Fruit fly (Drosophila melanogaster) whole organism, embryonic: ENCODE measurements around the gene CG43290.

Experiments
- B-H1 ChIP-seq: fragments of 200-800 bp; sonication (Bioruptor generic); IDR thresholded peaks from 3 replicates; pipeline ENCODE4 v1.3.6; 2022; ENCODE audit warnings: missing biosample characterization, missing genetic modification characterization
- Blimp-1 ChIP-seq: fragments of 200-800 bp; sonication (Bioruptor generic); optimal IDR thresholded peaks from 3 replicates; lab custom pipeline; 2018; ENCODE audit warnings: missing biosample characterization, missing genetic modification characterization, mild to moderate bottlenecking, moderate library complexity, missing genetic modification reagents
- CG10147 ChIP-seq: fragments of 200-800 bp; sonication (Bioruptor generic); optimal IDR thresholded peaks from 2 replicates; lab custom pipeline; 2019; ENCODE audit warnings: missing biosample characterization, mild to moderate bottlenecking, missing genetic modification characterization, moderate library complexity
- CG1024 ChIP-seq: fragments of 200-800 bp; sonication (Bioruptor generic); IDR thresholded peaks from 2 replicates; pipeline ENCODE4 v1.3.6; 2022; ENCODE audit warnings: missing biosample characterization, missing genetic modification characterization
- CG10274 ChIP-seq: fragments of 200-800 bp; sonication (Bioruptor generic); optimal IDR thresholded peaks from 3 replicates; lab custom pipeline; 2017; ENCODE audit warnings: missing biosample characterization, mild to moderate bottlenecking, missing genetic modification characterization
- CG11093 ChIP-seq: fragments of 200-800 bp; sonication (Bioruptor generic); IDR thresholded peaks from 3 replicates; pipeline ENCODE4 v1.3.6; 2022; ENCODE audit warnings: missing biosample characterization, missing genetic modification characterization
- CG11723 ChIP-seq: fragments of 200-800 bp; sonication (Bioruptor generic); optimal IDR thresholded peaks from 2 replicates; lab custom pipeline; 2017; ENCODE audit warnings: missing biosample characterization, mild to moderate bottlenecking, missing genetic modification characterization
- CG12236 ChIP-seq: fragments of 200-800 bp; sonication (Bioruptor generic); optimal IDR thresholded peaks from 2 replicates; lab custom pipeline; 2016; ENCODE audit warnings: missing biosample characterization, missing genetic modification characterization
- CG13296 ChIP-seq: fragments of 200-800 bp; sonication (Bioruptor generic); optimal IDR thresholded peaks from 3 replicates; lab custom pipeline; 2018; ENCODE audit warnings: missing biosample characterization, mild to moderate bottlenecking, missing genetic modification characterization
- CG13775 ChIP-seq: fragments of 200-800 bp; sonication (Bioruptor generic); optimal IDR thresholded peaks from 3 replicates; lab custom pipeline; 2017; ENCODE audit warnings: missing biosample characterization, mild to moderate bottlenecking, missing genetic modification characterization
- CG14710 ChIP-seq: fragments of 200-800 bp; sonication (Bioruptor generic); optimal IDR thresholded peaks from 3 replicates; lab custom pipeline; 2019; ENCODE audit warnings: missing biosample characterization, mild to moderate bottlenecking, missing genetic modification characterization, moderate library complexity
- CG14965 ChIP-seq: fragments of 200-800 bp; sonication (Bioruptor generic); optimal IDR thresholded peaks from 2 replicates; lab custom pipeline; 2016; ENCODE audit warnings: missing biosample characterization, missing genetic modification characterization, borderline replicate concordance
- CG17385 ChIP-seq: fragments of 200-800 bp; sonication (Bioruptor generic); optimal IDR thresholded peaks from 3 replicates; lab custom pipeline; 2018; ENCODE audit warnings: missing biosample characterization, mild to moderate bottlenecking, missing genetic modification characterization
- CG18619 ChIP-seq: fragments of 200-800 bp; sonication (Bioruptor generic); optimal IDR thresholded peaks from 3 replicates; lab custom pipeline; 2017; ENCODE audit warnings: missing biosample characterization, mild to moderate bottlenecking, missing genetic modification characterization
- CG3407 ChIP-seq: fragments of 200-800 bp; sonication (Bioruptor generic); optimal IDR thresholded peaks from 2 replicates; lab custom pipeline; 2018; ENCODE audit warnings: missing biosample characterization, mild to moderate bottlenecking, missing genetic modification characterization
- CG34376 ChIP-seq: fragments of 200-800 bp; sonication (Bioruptor generic); optimal IDR thresholded peaks from 2 replicates; lab custom pipeline; 2018; ENCODE audit warnings: missing biosample characterization, mild to moderate bottlenecking, missing genetic modification characterization
- CG4617 ChIP-seq: fragments of 200-800 bp; sonication (Bioruptor generic); optimal IDR thresholded peaks from 3 replicates; lab custom pipeline; 2016; ENCODE audit warnings: missing biosample characterization, missing genetic modification characterization, borderline replicate concordance
- CG6689 ChIP-seq: fragments of 200-800 bp; sonication (Bioruptor generic); IDR thresholded peaks from 2 replicates; pipeline ENCODE4 v1.3.6; 2022; ENCODE audit warnings: missing biosample characterization, missing genetic modification characterization
- CG8388 ChIP-seq: fragments of 200-800 bp; sonication (Bioruptor generic); optimal IDR thresholded peaks from 2 replicates; lab custom pipeline; 2019; ENCODE audit warnings: missing biosample characterization, mild to moderate bottlenecking, missing genetic modification characterization, moderate library complexity
- CG9215 ChIP-seq: fragments of 200-800 bp; sonication (Bioruptor generic); IDR thresholded peaks from 2 replicates; pipeline ENCODE4 v1.3.6; 2022; ENCODE audit warnings: missing biosample characterization, missing genetic modification characterization
- CHES-1-like ChIP-seq: fragments of 200-800 bp; sonication (Bioruptor generic); optimal IDR thresholded peaks from 2 replicates; lab custom pipeline; 2016; ENCODE audit warnings: missing biosample characterization, missing genetic modification characterization
- CoRest ChIP-seq: fragments of 200-800 bp; sonication (Bioruptor generic); optimal IDR thresholded peaks from 3 replicates; lab custom pipeline; 2018; ENCODE audit warnings: missing biosample characterization, mild to moderate bottlenecking, missing genetic modification characterization, moderate library complexity
- Dad ChIP-seq: fragments of 200-800 bp; sonication (Bioruptor generic); optimal IDR thresholded peaks from 3 replicates; lab custom pipeline; 2016; ENCODE audit warnings: missing biosample characterization, missing genetic modification characterization
- E2f1 ChIP-seq: fragments of 200-800 bp; sonication (Bioruptor generic); IDR thresholded peaks from 2 replicates; pipeline ENCODE4 v1.3.6; 2022; ENCODE audit warnings: missing biosample characterization, missing genetic modification characterization
- E2f2 ChIP-seq: fragments of 200-800 bp; sonication (Bioruptor generic); IDR thresholded peaks from 2 replicates; pipeline ENCODE4 v1.3.6; 2022; ENCODE audit warnings: missing biosample characterization, missing genetic modification characterization
- GATAe ChIP-seq: fragments of 200-800 bp; sonication (Bioruptor generic); conservative IDR thresholded peaks from 2 replicates; pipeline ENCODE4 v1.3.6; 2022; ENCODE audit warnings: missing biosample characterization, missing genetic modification characterization
- Hmr ChIP-seq: fragments of 200-800 bp; sonication (Bioruptor generic); optimal IDR thresholded peaks from 3 replicates; lab custom pipeline; 2017; ENCODE audit warnings: mild to moderate bottlenecking, missing biosample characterization, missing genetic modification reagents, missing genetic modification characterization
- Hr3 ChIP-seq: fragments of 200-800 bp; sonication (Bioruptor generic); optimal IDR thresholded peaks from 3 replicates; lab custom pipeline; 2016; ENCODE audit warnings: missing biosample characterization, missing genetic modification characterization
- MBD-R2 ChIP-seq: fragments of 200-800 bp; sonication (Bioruptor generic); IDR thresholded peaks from 2 replicates; pipeline ENCODE4 v1.3.6; 2022; ENCODE audit warnings: missing biosample characterization, missing genetic modification characterization
- NFAT ChIP-seq: fragments of 200-800 bp; sonication (Bioruptor generic); IDR thresholded peaks from 2 replicates; pipeline ENCODE4 v1.3.6; 2022; ENCODE audit warnings: missing biosample characterization, missing genetic modification characterization
- Xbp1 ChIP-seq: fragments of 200-800 bp; sonication (Bioruptor generic); optimal IDR thresholded peaks from 3 replicates; lab custom pipeline; 2016; ENCODE audit warnings: missing biosample characterization, mild to moderate bottlenecking, missing genetic modification characterization
- aop ChIP-seq: fragments of 200-800 bp; sonication (Bioruptor generic); IDR thresholded peaks from 2 replicates; pipeline ENCODE4 v1.3.6; 2022; ENCODE audit warnings: missing biosample characterization, missing genetic modification characterization
- bab2 ChIP-seq: fragments of 200-800 bp; sonication (Bioruptor generic); optimal IDR thresholded peaks from 2 replicates; lab custom pipeline; 2016; ENCODE audit warnings: missing biosample characterization, missing genetic modification characterization
- caup ChIP-seq: fragments of 200-800 bp; sonication (Bioruptor generic); optimal IDR thresholded peaks from 3 replicates; lab custom pipeline; 2017; ENCODE audit warnings: missing biosample characterization, mild to moderate bottlenecking, missing genetic modification characterization, moderate library complexity; ENCODE audit not compliant: severe bottlenecking
- chn ChIP-seq: fragments of 200-800 bp; sonication (Bioruptor generic); optimal IDR thresholded peaks from 2 replicates; lab custom pipeline; 2016; ENCODE audit warnings: missing biosample characterization, missing genetic modification characterization
- cwo ChIP-seq: fragments of 200-800 bp; sonication (Bioruptor generic); optimal IDR thresholded peaks from 3 replicates; lab custom pipeline; 2017; ENCODE audit warnings: missing biosample characterization, missing genetic modification characterization, mild to moderate bottlenecking, moderate library complexity, missing genetic modification reagents
- fd96Cb ChIP-seq: fragments of 200-800 bp; sonication (Bioruptor generic); optimal IDR thresholded peaks from 2 replicates; lab custom pipeline; 2018; ENCODE audit warnings: missing biosample characterization, mild to moderate bottlenecking, missing genetic modification characterization, moderate library complexity
- gem ChIP-seq: fragments of 200-800 bp; sonication (Bioruptor generic); optimal IDR thresholded peaks from 2 replicates; lab custom pipeline; 2019; ENCODE audit warnings: missing biosample characterization, mild to moderate bottlenecking, missing genetic modification characterization, moderate library complexity
- grau ChIP-seq: fragments of 200-800 bp; optimal IDR thresholded peaks from 3 replicates; lab custom pipeline; 2019; ENCODE audit warnings: missing biosample characterization, mild to moderate bottlenecking, missing genetic modification characterization, moderate library complexity
- gt ChIP-seq: fragments of 200-800 bp; sonication (Bioruptor generic); IDR thresholded peaks from 2 replicates; pipeline ENCODE4 v1.3.6; 2022; ENCODE audit warnings: missing biosample characterization, missing genetic modification characterization
- hkb ChIP-seq, 2 experiments: fragments of 200-800 bp in 1 of 2; fragments of >200 bp in 1 of 2; sonication (Bioruptor generic) in 1 of 2; IDR thresholded peaks in 1 of 2; optimal IDR thresholded peaks in 1 of 2; 2 replicates each; pipeline versions ENCODE4 v1.3.6 to Lab custom; 2017 to 2022; ENCODE audit warnings: missing biosample characterization in 1 of 2, missing genetic modification characterization in 1 of 2
- nau ChIP-seq: fragments of 200-800 bp; sonication (Bioruptor generic); optimal IDR thresholded peaks from 3 replicates; lab custom pipeline; 2017; ENCODE audit warnings: missing biosample characterization, mild to moderate bottlenecking, missing genetic modification characterization, missing genetic modification reagents
- otp ChIP-seq: fragments of 200-800 bp; sonication (Bioruptor generic); IDR thresholded peaks from 3 replicates; pipeline ENCODE4, ENCODE4 v1.3.6; 2022; ENCODE audit warnings: missing biosample characterization, missing genetic modification characterization
- pan ChIP-seq, 4 experiments: fragments of >200 bp in 3 of 4; fragments of 200-800 bp in 1 of 4; sonication (Bioruptor generic) in 1 of 4; optimal IDR thresholded peaks in 3 of 4; IDR thresholded peaks in 1 of 4; 2 replicates each; pipeline versions ENCODE4 v1.3.6 to Lab custom; 2017 to 2022; ENCODE audit warnings: missing biosample characterization in 2 of 4, missing genetic modification characterization in 2 of 4, mixed read lengths in 1 of 4
- peb ChIP-seq: fragments of 200-800 bp; sonication (Bioruptor generic); IDR thresholded peaks from 2 replicates; pipeline ENCODE4 v1.3.6; 2022; ENCODE audit warnings: missing biosample characterization, missing genetic modification characterization
- repo ChIP-seq: fragments of 200-800 bp; sonication (Bioruptor generic); optimal IDR thresholded peaks from 2 replicates; lab custom pipeline; 2016; ENCODE audit warnings: missing biosample characterization, missing genetic modification characterization
- slbo ChIP-seq: fragments of 200-800 bp; sonication (Bioruptor generic); IDR thresholded peaks from 2 replicates; pipeline ENCODE4 v1.3.6; 2022; ENCODE audit warnings: missing biosample characterization, missing genetic modification characterization
- tin ChIP-seq: fragments of 200-800 bp; sonication (Bioruptor generic); optimal IDR thresholded peaks from 3 replicates; lab custom pipeline; 2016; ENCODE audit warnings: missing biosample characterization, missing genetic modification characterization
- trem ChIP-seq: fragments of 200-800 bp; optimal IDR thresholded peaks from 3 replicates; lab custom pipeline; 2019; ENCODE audit warnings: missing biosample characterization, mild to moderate bottlenecking, missing genetic modification characterization, moderate library complexity
- vnd ChIP-seq: fragments of 200-800 bp; sonication (Bioruptor generic); IDR thresholded peaks from 3 replicates; pipeline ENCODE4 v1.3.6; 2022; ENCODE audit warnings: missing biosample characterization, missing genetic modification characterization; ENCODE audit not compliant: partially characterized antibody

CG43290 gene

dm6 chr3R:7334613-7335012 is 14.7 kb downstream of the CG43290 start (continued):
- no peak for TF ChIP-seq hkb (optimal IDR thresholded peaks at IDR 0.05; lab: Kevin White, UChicago)
- no peak for TF ChIP-seq hkb (GFP tag; IDR thresholded peaks at IDR 0.05; lab: Robert Waterston, UW)
- no peak for TF ChIP-seq nau
- TF ChIP-seq CG12236 (GFP tag; lab: Kevin White, UChicago), result no peak
- no peak for TF ChIP-seq CG1024
- TF ChIP-seq CG13296 (GFP tag; lab: Kevin White, UChicago), result no peak
- TF ChIP-seq CoRest (tag; lab: Kevin White, UChicago), result peak; percentile 10
- TF ChIP-seq Blimp-1 (GFP tag; lab: Kevin White, UChicago), result peak; percentile 31
- no peak for TF ChIP-seq MBD-R2 (GFP tag; lab: Robert Waterston, UW)
- TF ChIP-seq B-H1, result 0 out of 3 replicates have a peak, but pooled peaks have one; percentile 10
- no peak for TF ChIP-seq Dad (GFP tag; lab: Kevin White, UChicago)
- no peak for TF ChIP-seq chn (GFP tag; lab: Kevin White, UChicago)
- peak; percentile 60 for TF ChIP-seq gem
- TF ChIP-seq Hr3 (GFP tag; lab: Kevin White, UChicago), result no peak
- no peak for TF ChIP-seq CG10274
- TF ChIP-seq CHES-1-like (GFP tag; lab: Kevin White, UChicago), result no peak
- peak; percentile 14 for TF ChIP-seq Xbp1 (GFP tag; lab: Kevin White, UChicago)
- TF ChIP-seq CG14965 (GFP tag; lab: Kevin White, UChicago), result no peak
- peak; percentile 20 for TF ChIP-seq cwo (GFP tag; lab: Kevin White, UChicago)
- TF ChIP-seq CG6689, result no peak
- TF ChIP-seq CG3407 (GFP tag; lab: Kevin White, UChicago), result no peak
- TF ChIP-seq GATAe (GFP tag; lab: Robert Waterston, UW), result no peak
- TF ChIP-seq otp, result 0 out of 3 replicates have a peak, but pooled peaks have one; percentile 9
- TF ChIP-seq grau (tag; lab: Kevin White, UChicago), result no peak
- TF ChIP-seq gt, result no peak
- no peak for TF ChIP-seq CG8388
- no peak for TF ChIP-seq CG34376 (GFP tag; lab: Kevin White, UChicago)
- no peak for TF ChIP-seq CG14710 (tag; lab: Kevin White, UChicago)
- no peak for TF ChIP-seq CG11723
- TF ChIP-seq tin (GFP tag; lab: Kevin White, UChicago), result no peak
- TF ChIP-seq E2f1 (GFP tag; lab: Robert Waterston, UW), result no peak
- peak; percentile 39; the same call in 1 of the 2 replicates for TF ChIP-seq slbo (GFP tag; lab: Robert Waterston, UW)
- no peak for TF ChIP-seq aop (GFP tag; lab: Robert Waterston, UW)
- no peak for TF ChIP-seq CG9215
- peak; percentile 27 for TF ChIP-seq caup (GFP tag; lab: Kevin White, UChicago)
- TF ChIP-seq CG17385, result peak; percentile 9
- TF ChIP-seq fd96Cb (tag; lab: Kevin White, UChicago), result peak; percentile 6
- TF ChIP-seq NFAT (GFP tag; lab: Robert Waterston, UW), result no peak
- no peak for TF ChIP-seq trem (tag; lab: Kevin White, UChicago)
- no peak for TF ChIP-seq bab2
- no peak for TF ChIP-seq CG18619 (GFP tag; lab: Kevin White, UChicago)
- TF ChIP-seq CG11093, result no peak
- TF ChIP-seq CG10147 (GFP tag; lab: Kevin White, UChicago), result no peak
- TF ChIP-seq pan (optimal IDR thresholded peaks at IDR 0.05; lab: Kevin White, UChicago), result no peak
- TF ChIP-seq pan (GFP tag; optimal IDR thresholded peaks at IDR 0.05 in 1 of 2, IDR thresholded peaks at IDR 0.05 in 1 of 2), result peak in 1 of 2 experiments; percentile 56
- no peak for TF ChIP-seq E2f2
- no peak for TF ChIP-seq vnd (GFP tag; lab: Robert Waterston, UW)
- TF ChIP-seq peb (GFP tag; lab: Robert Waterston, UW), result no peak
- TF ChIP-seq Hmr, result peak; percentile 54
- no peak for TF ChIP-seq repo (GFP tag; lab: Kevin White, UChicago)
- no peak for TF ChIP-seq CG13775
- no peak for TF ChIP-seq CG4617 (GFP tag; lab: Kevin White, UChicago)
